Worm (Caenorhabditis elegans): Measurements from ENCODE around the gene clec-204.

ce11 chrV:1760682-1761081 is 3.7 kb downstream of the clec-204 start, which contains the start of gene clec-205:
- no peak for TF ChIP-seq attf-5 (GFP tag; optimal IDR thresholded peaks at IDR 0.05)
- TF ChIP-seq ceh-91 (GFP tag; IDR thresholded peaks at IDR 0.05), result no peak
